Fruit fly (Drosophila melanogaster) S2 (cell line): ENCODE measurements around the gene dyl.

Experiments
- CG8478 ChIP-seq: fragments of >200 bp; optimal IDR thresholded peaks from 2 replicates; lab custom pipeline; 2018
- CTCF ChIP-seq, 2 experiments: fragments of >200 bp; optimal IDR thresholded peaks; 2 replicates each; lab custom pipeline; 2018

dm6 chr3L:4277796-4278195 lies 29.7 kb downstream of the dyl start, which contains the start of gene Ctl1:
- TF ChIP-seq CTCF (optimal IDR thresholded peaks at IDR 0.05; lab: Kevin White, UChicago) (no peak), CG8478 (lab: Kevin White, UChicago) (no peak)
